Worm (Caenorhabditis elegans) whole organism, young adult: Measurements from ENCODE around the gene mnp-1.

Experiments used
- F10E7.11 ChIP-seq: sonication (generic microtip); optimal IDR thresholded peaks from 2 replicates; lab custom pipeline; 2017; ENCODE audit warnings: mild to moderate bottlenecking, missing genetic modification characterization, moderate library complexity, missing compliant biosample characterization
- F37B4.10 ChIP-seq: fragments of 200-800 bp; sonication (Bioruptor generic); IDR thresholded peaks from 2 replicates; pipeline ENCODE4 v1.3.6; 2022; ENCODE audit warnings: missing genetic modification characterization, missing compliant biosample characterization
- F39B2.1 ChIP-seq: fragments of 200-800 bp; sonication (Bioruptor generic); IDR thresholded peaks from 2 replicates; pipeline ENCODE4 v1.3.6; 2022; ENCODE audit warnings: missing genetic modification reagents, missing genetic modification characterization, missing compliant biosample characterization
- F49E8.2 ChIP-seq: sonication (generic microtip); optimal IDR thresholded peaks from 3 replicates; lab custom pipeline; 2017; ENCODE audit warnings: missing genetic modification characterization, mild to moderate bottlenecking, missing compliant biosample characterization, antibody characterized with exemption, moderate library complexity; ENCODE audit not compliant: insufficient read depth
- F55B11.4 ChIP-seq: sonication (generic microtip); optimal IDR thresholded peaks from 2 replicates; lab custom pipeline; 2016; ENCODE audit warnings: missing compliant biosample characterization, missing genetic modification characterization, borderline replicate concordance; ENCODE audit not compliant: insufficient read depth
- Y79H2A.3 ChIP-seq: fragments of 200-800 bp; sonication (Bioruptor generic); conservative IDR thresholded peaks from 2 replicates; pipeline ENCODE4 v1.3.6; 2022; ENCODE audit warnings: missing genetic modification reagents, missing genetic modification characterization, missing compliant biosample characterization
- Y95B8A.8 ChIP-seq: fragments of 200-800 bp; sonication (Bioruptor generic); IDR thresholded peaks from 2 replicates; pipeline ENCODE4 v1.3.6; 2022; ENCODE audit warnings: missing genetic modification reagents, missing genetic modification characterization, missing compliant biosample characterization
- akir-1 ChIP-seq: fragments of 200-800 bp; sonication (Bioruptor generic); optimal IDR thresholded peaks from 2 replicates; lab custom pipeline; 2018; ENCODE audit warnings: mild to moderate bottlenecking, missing genetic modification characterization, moderate library complexity, missing compliant biosample characterization
- athp-1 ChIP-seq: sonication (generic microtip); optimal IDR thresholded peaks from 2 replicates; lab custom pipeline; 2017; ENCODE audit warnings: mild to moderate bottlenecking, missing genetic modification characterization, missing compliant biosample characterization
- attf-3 ChIP-seq: fragments of 200-800 bp; sonication (Bioruptor generic); conservative IDR thresholded peaks from 2 replicates; pipeline ENCODE4 v1.3.6; 2022; ENCODE audit warnings: missing genetic modification reagents, missing genetic modification characterization, missing compliant biosample characterization
- attf-5 ChIP-seq: fragments of 200-800 bp; sonication (Bioruptor generic); optimal IDR thresholded peaks from 2 replicates; lab custom pipeline; 2018; ENCODE audit warnings: mild to moderate bottlenecking, missing genetic modification characterization, missing compliant biosample characterization
- dox-1 ChIP-seq: fragments of 200-800 bp; sonication (Bioruptor generic); IDR thresholded peaks from 2 replicates; pipeline ENCODE4 v1.3.6; 2022; ENCODE audit warnings: missing genetic modification reagents, missing genetic modification characterization, missing compliant biosample characterization
- efl-1 ChIP-seq: fragments of 150-350 bp; optimal IDR thresholded peaks from 2 replicates; lab custom pipeline; 2014; ENCODE audit warnings: missing biosample characterization, missing genetic modification reagents, missing genetic modification characterization
- egrh-3 ChIP-seq: fragments of 200-800 bp; sonication (Bioruptor generic); IDR thresholded peaks from 2 replicates; pipeline ENCODE4 v1.3.6; 2022; ENCODE audit warnings: missing genetic modification reagents, missing genetic modification characterization, missing compliant biosample characterization
- him-1 ChIP-seq: sonication (generic microtip); optimal IDR thresholded peaks from 2 replicates; lab custom pipeline; 2016; ENCODE audit warnings: missing genotype, missing genetic modification reagents, missing genetic modification characterization, missing compliant biosample characterization
- hlh-12 ChIP-seq: sonication (generic microtip); optimal IDR thresholded peaks from 2 replicates; lab custom pipeline; 2016; ENCODE audit warnings: missing genetic modification characterization, missing compliant biosample characterization
- hmg-1.2 ChIP-seq: fragments of 200-800 bp; sonication (Bioruptor generic); IDR thresholded peaks from 2 replicates; pipeline ENCODE4 v1.3.6; 2022; ENCODE audit warnings: missing genetic modification reagents, missing genetic modification characterization, missing compliant biosample characterization
- hsf-1 ChIP-seq: fragments of 200-800 bp; sonication (Bioruptor generic); IDR thresholded peaks from 2 replicates; pipeline ENCODE4 v1.3.6; 2022; ENCODE audit warnings: missing genetic modification reagents, missing genetic modification characterization, missing compliant biosample characterization
- lin-35 ChIP-seq, 3 experiments: fragments of 150-350 bp in 2 of 3; sonication (generic microtip) in 1 of 3; optimal IDR thresholded peaks; 2 replicates each; lab custom pipeline; 2014 to 2018; ENCODE audit warnings: missing biosample characterization in 3 of 3, missing genetic modification characterization in 3 of 3, missing genetic modification reagents in 3 of 3
- lin-40 ChIP-seq: sonication (generic microtip); optimal IDR thresholded peaks from 2 replicates; lab custom pipeline; 2016; ENCODE audit warnings: missing genetic modification characterization, mild to moderate bottlenecking, missing compliant biosample characterization, missing genotype, missing genetic modification reagents
- lir-1 ChIP-seq: fragments of 200-800 bp; sonication (Bioruptor generic); conservative IDR thresholded peaks from 2 replicates; pipeline ENCODE4 v1.3.6; 2022; ENCODE audit warnings: missing genetic modification reagents, missing genetic modification characterization, missing compliant biosample characterization
- mel-28 ChIP-seq: sonication (generic microtip); optimal IDR thresholded peaks from 2 replicates; lab custom pipeline; 2016; ENCODE audit warnings: borderline replicate concordance, mild to moderate bottlenecking, missing genetic modification characterization, missing compliant biosample characterization
- mxl-1 ChIP-seq: sonication (generic microtip); optimal IDR thresholded peaks from 2 replicates; lab custom pipeline; 2016; ENCODE audit warnings: missing genetic modification characterization, missing compliant biosample characterization
- nfya-1 ChIP-seq: sonication (generic microtip); optimal IDR thresholded peaks from 2 replicates; lab custom pipeline; 2017; ENCODE audit warnings: antibody characterized with exemption, missing compliant biosample characterization, missing genetic modification characterization, borderline replicate concordance; ENCODE audit not compliant: insufficient read depth
- nhr-80 ChIP-seq: sonication (generic microtip); optimal IDR thresholded peaks from 2 replicates; lab custom pipeline; 2016; ENCODE audit warnings: missing genetic modification characterization, missing compliant biosample characterization
- nhr-90 ChIP-seq: sonication (generic microtip); optimal IDR thresholded peaks from 2 replicates; lab custom pipeline; 2016; ENCODE audit warnings: missing genotype, mild to moderate bottlenecking, missing genetic modification characterization, missing compliant biosample characterization
- pbrm-1 ChIP-seq: fragments of 200-800 bp; sonication (Bioruptor generic); IDR thresholded peaks from 2 replicates; pipeline ENCODE4 v1.3.6; 2022; ENCODE audit warnings: missing genetic modification reagents, missing genetic modification characterization, missing compliant biosample characterization
- pha-4 ChIP-seq: fragments of 150-350 bp; sonication (generic microtip); optimal IDR thresholded peaks from 2 replicates; lab custom pipeline; 2014; ENCODE audit warnings: missing biosample characterization, missing genetic modification reagents, missing genetic modification characterization
- rec-8 ChIP-seq, 2 experiments: sonication (generic microtip); optimal IDR thresholded peaks; 2 replicates each; lab custom pipeline; 2016; ENCODE audit warnings: mild to moderate bottlenecking in 2 of 2, missing genetic modification characterization in 2 of 2, missing genetic modification reagents in 2 of 2, missing genotype in 2 of 2, missing biosample characterization in 1 of 2, missing compliant biosample characterization in 1 of 2, moderate library complexity in 1 of 2
- rpc-1 ChIP-seq, 2 experiments: fragments of 150-350 bp in 1 of 2; sonication (generic microtip) in 1 of 2; optimal IDR thresholded peaks; 2 replicates each; lab custom pipeline; 2014 to 2018; ENCODE audit warnings: missing biosample characterization in 1 of 2, missing genetic modification characterization in 1 of 2, missing genetic modification reagents in 1 of 2, missing genotype in 1 of 2
- sdz-38 ChIP-seq: sonication (generic microtip); optimal IDR thresholded peaks from 2 replicates; lab custom pipeline; 2016; ENCODE audit warnings: missing genotype, missing genetic modification characterization, missing compliant biosample characterization
- snpc-1.1 ChIP-seq: sonication (generic microtip); optimal IDR thresholded peaks from 2 replicates; lab custom pipeline; 2017; ENCODE audit warnings: missing genetic modification characterization, mild to moderate bottlenecking, missing compliant biosample characterization, antibody characterized with exemption, moderate library complexity, missing genotype, missing genetic modification reagents; ENCODE audit not compliant: insufficient read depth
- snpc-3.4 ChIP-seq: sonication (generic microtip); optimal IDR thresholded peaks from 2 replicates; lab custom pipeline; 2017; ENCODE audit warnings: missing genetic modification characterization, mild to moderate bottlenecking, missing compliant biosample characterization, antibody characterized with exemption, moderate library complexity, missing genotype, missing genetic modification reagents
- snpc-4 ChIP-seq, 5 experiments: fragments of 150-350 bp in 1 of 5; sonication (generic microtip) in 4 of 5; optimal IDR thresholded peaks; 2 replicates each; lab custom pipeline; 2014 to 2018; ENCODE audit warnings: missing genetic modification characterization in 5 of 5, missing biosample characterization in 3 of 5, antibody characterized with exemption in 2 of 5, mild to moderate bottlenecking in 2 of 5, missing compliant biosample characterization in 2 of 5, missing genotype in 2 of 5, moderate library complexity in 2 of 5, missing genetic modification reagents in 1 of 5
- tbx-9 ChIP-seq: sonication (generic microtip); optimal IDR thresholded peaks from 2 replicates; lab custom pipeline; 2016; ENCODE audit warnings: borderline replicate concordance, missing genetic modification characterization, inconsistent platforms, missing compliant biosample characterization
- ztf-22 ChIP-seq: fragments of 200-800 bp; sonication (Bioruptor generic); optimal IDR thresholded peaks from 2 replicates; lab custom pipeline; 2018; ENCODE audit warnings: mild to moderate bottlenecking, missing genetic modification characterization, moderate library complexity, missing compliant biosample characterization
- ztf-25 ChIP-seq: fragments of 200-800 bp; sonication (Bioruptor generic); IDR thresholded peaks from 2 replicates; pipeline ENCODE4 v1.3.6; 2022; ENCODE audit warnings: missing genetic modification reagents, missing genetic modification characterization, missing compliant biosample characterization
- ztf-6 ChIP-seq: fragments of 200-800 bp; sonication (Bioruptor generic); IDR thresholded peaks from 2 replicates; pipeline ENCODE4 v1.3.6; 2022; ENCODE audit warnings: missing genetic modification reagents, missing genetic modification characterization, missing compliant biosample characterization

The mnp-1 gene

ce11 chrIII:4313061-4313962 lies 43.1 kb upstream of the mnp-1 start, which contains the start of the genes evl-14 and dcn-1 (continued):
- TF ChIP-seq akir-1 (GFP tag; lab: Kevin White, UChicago) (no peak), mxl-1 (tag; lab: Kevin White, UChicago) (no peak), nfya-1 (tag; lab: Kevin White, UChicago) (no peak), F10E7.11 (tag; lab: Kevin White, UChicago) (no peak), ztf-22 (no peak), tbx-9 (tag; lab: Kevin White, UChicago) (no peak), sdz-38 (tag; lab: Kevin White, UChicago) (no peak), athp-1 (tag; lab: Kevin White, UChicago) (no peak), dox-1 (GFP tag; lab: Robert Waterston, UW) (no peak), F37B4.10 (no peak), pbrm-1 (no peak), snpc-1.1 (tag; lab: Kevin White, UChicago) (peak; percentile 6), attf-5 (GFP tag; lab: Kevin White, UChicago) (no peak), F39B2.1 (GFP tag; lab: Robert Waterston, UW) (no peak), attf-3 (GFP tag; lab: Robert Waterston, UW) (peak; percentile 96), F55B11.4 (tag; lab: Kevin White, UChicago) (no peak), efl-1 (GFP tag; lab: Kevin White, UChicago) (peak; percentile 96), snpc-3.4 (tag; lab: Kevin White, UChicago) (peak; percentile 80), snpc-4 (GFP tag; optimal IDR thresholded peaks at IDR 0.05; lab: Kevin White, UChicago) (no peak), snpc-4 (tag; optimal IDR thresholded peaks at IDR 0.05; lab: Kevin White, UChicago) (peak in 1 of 4 experiments; percentile 11), Y79H2A.3 (no peak), ztf-6 (GFP tag; lab: Robert Waterston, UW) (no peak), lin-40 (tag; lab: Kevin White, UChicago) (peak; percentile 71), hmg-1.2 (GFP tag; lab: Robert Waterston, UW) (peak; percentile 47; the same call in 1 of the 2 replicates), nhr-90 (no peak), mel-28 (no peak), rpc-1 (optimal IDR thresholded peaks at IDR 0.05; lab: Kevin White, UChicago) (no peak), rpc-1 (tag; optimal IDR thresholded peaks at IDR 0.05; lab: Kevin White, UChicago) (no peak)

ce11 chrIII:4314502-4314901 lies 41.9 kb upstream of the mnp-1 start:
- TF ChIP-seq egrh-3 (GFP tag; lab: Robert Waterston, UW) (no peak), nhr-80 (tag; lab: Kevin White, UChicago) (peak; percentile 45)

ce11 chrIII:4317065-4317752 lies 39.2 kb upstream of the mnp-1 start, which contains the start of gene tag-131:
tag-131 (plus strand) TSS chrIII:4317702.
- TF ChIP-seq hmg-1.2 (GFP tag; lab: Robert Waterston, UW) (peak; percentile 20; the same call in 1 of the 2 replicates), hsf-1 (GFP tag; lab: Robert Waterston, UW) (no peak)

- TF ChIP-seq lir-1 (no peak), F49E8.2 (tag; lab: Kevin White, UChicago) (no peak), him-1 (tag; lab: Kevin White, UChicago) (no peak), mel-28 (no peak), pbrm-1 (no peak), rec-8 (tag; optimal IDR thresholded peaks at IDR 0.05; lab: Kevin White, UChicago) (no peak), snpc-4 (GFP tag; optimal IDR thresholded peaks at IDR 0.05; lab: Kevin White, UChicago) (no peak), snpc-4 (tag; optimal IDR thresholded peaks at IDR 0.05; lab: Kevin White, UChicago) (no peak), lin-35 (GFP tag; optimal IDR thresholded peaks at IDR 0.05; lab: Kevin White, UChicago) (no peak), pha-4 (tag; lab: Kevin White, UChicago) (no peak), hlh-12 (tag; lab: Kevin White, UChicago) (no peak), Y95B8A.8 (GFP tag; lab: Robert Waterston, UW) (no peak), ztf-25 (no peak)
Observed at ce11 chrIII:4320113-4320512, 36.3 kb upstream of the mnp-1 start, which contains the start of gene H38K22.6. H38K22.6 (plus strand) TSS chrIII:4320413.
